Fruit fly (Drosophila melanogaster) whole organism, embryonic: ENCODE results near the gene Ostgamma.
A peak's percentile ranks its signal among the peaks of the same experiment; 100 is the strongest.

Experiments
- Aef1 ChIP-seq: fragments of 200-800 bp; sonication (Bioruptor generic); IDR thresholded peaks from 3 replicates; pipeline ENCODE4 v1.3.6; 2022; ENCODE audit warnings: missing biosample characterization, missing genetic modification characterization
- Blimp-1 ChIP-seq: fragments of 200-800 bp; sonication (Bioruptor generic); optimal IDR thresholded peaks from 3 replicates; lab custom pipeline; 2018; ENCODE audit warnings: missing biosample characterization, missing genetic modification characterization, mild to moderate bottlenecking, moderate library complexity, missing genetic modification reagents
- CG10979 ChIP-seq: fragments of 200-800 bp; sonication (Bioruptor generic); optimal IDR thresholded peaks from 2 replicates; lab custom pipeline; 2018; ENCODE audit warnings: missing biosample characterization, mild to moderate bottlenecking, missing genetic modification characterization, moderate library complexity
- CG11695 ChIP-seq: fragments of 200-800 bp; sonication (Bioruptor generic); IDR thresholded peaks from 3 replicates; pipeline ENCODE4 v1.3.6; 2022; ENCODE audit warnings: missing biosample characterization, missing genetic modification characterization
- CG12104 ChIP-seq: fragments of 200-800 bp; sonication (Bioruptor generic); optimal IDR thresholded peaks from 3 replicates; lab custom pipeline; 2016; ENCODE audit warnings: missing biosample characterization, missing genetic modification characterization
- CG1602 ChIP-seq: fragments of 200-800 bp; sonication (Bioruptor generic); optimal IDR thresholded peaks from 3 replicates; lab custom pipeline; 2016; ENCODE audit warnings: missing biosample characterization, missing genetic modification characterization
- CG17359 ChIP-seq: fragments of 200-800 bp; sonication (Bioruptor generic); optimal IDR thresholded peaks from 3 replicates; lab custom pipeline; 2018; ENCODE audit warnings: missing biosample characterization, mild to moderate bottlenecking, missing genetic modification characterization, moderate library complexity
- CG17361 ChIP-seq: fragments of 200-800 bp; sonication (Bioruptor generic); IDR thresholded peaks from 3 replicates; pipeline ENCODE4 v1.3.6; 2022; ENCODE audit warnings: missing biosample characterization, missing genetic modification characterization
- CG2199 ChIP-seq: fragments of 200-800 bp; sonication (Bioruptor generic); IDR thresholded peaks from 3 replicates; pipeline ENCODE4 v1.3.6; 2022; ENCODE audit warnings: missing biosample characterization, missing genetic modification characterization
- CG2875 ChIP-seq: fragments of 200-800 bp; sonication (Bioruptor generic); optimal IDR thresholded peaks from 2 replicates; lab custom pipeline; 2017; ENCODE audit warnings: missing biosample characterization, mild to moderate bottlenecking, missing genetic modification characterization, missing genetic modification reagents
- CG34224 ChIP-seq: fragments of 200-800 bp; sonication (Bioruptor generic); IDR thresholded peaks from 3 replicates; pipeline ENCODE4 v1.3.6; 2022; ENCODE audit warnings: missing biosample characterization, missing genetic modification characterization; ENCODE audit not compliant: partially characterized antibody
- CG5180 ChIP-seq: fragments of 200-800 bp; sonication (Bioruptor generic); optimal IDR thresholded peaks from 3 replicates; lab custom pipeline; 2017; ENCODE audit warnings: missing biosample characterization, missing genetic modification characterization, mild to moderate bottlenecking, moderate library complexity, missing genetic modification reagents
- CG6765 ChIP-seq: fragments of 200-800 bp; sonication (Bioruptor generic); optimal IDR thresholded peaks from 3 replicates; lab custom pipeline; 2017; ENCODE audit warnings: missing biosample characterization, mild to moderate bottlenecking, missing genetic modification characterization
- CG6813 ChIP-seq: fragments of 200-800 bp; sonication (Bioruptor generic); optimal IDR thresholded peaks from 2 replicates; lab custom pipeline; 2017; ENCODE audit warnings: missing biosample characterization, missing genetic modification characterization, mild to moderate bottlenecking, moderate library complexity, missing genetic modification reagents
- CG7372 ChIP-seq: fragments of 200-800 bp; sonication (Bioruptor generic); IDR thresholded peaks from 2 replicates; pipeline ENCODE4 v1.3.6; 2022; ENCODE audit warnings: missing biosample characterization, missing genetic modification characterization
- CG7839 ChIP-seq: fragments of 200-800 bp; sonication (Bioruptor generic); optimal IDR thresholded peaks from 3 replicates; lab custom pipeline; 2018; ENCODE audit warnings: missing biosample characterization, mild to moderate bottlenecking, missing genetic modification characterization, moderate library complexity
- CG9437 ChIP-seq: fragments of 200-800 bp; sonication (Bioruptor generic); optimal IDR thresholded peaks from 2 replicates; lab custom pipeline; 2018; ENCODE audit warnings: missing biosample characterization, mild to moderate bottlenecking, missing genetic modification characterization
- CG9727 ChIP-seq: fragments of 200-800 bp; sonication (Bioruptor generic); optimal IDR thresholded peaks from 3 replicates; lab custom pipeline; 2017; ENCODE audit warnings: missing biosample characterization, mild to moderate bottlenecking, missing genetic modification characterization
- CoRest ChIP-seq: fragments of 200-800 bp; sonication (Bioruptor generic); optimal IDR thresholded peaks from 3 replicates; lab custom pipeline; 2018; ENCODE audit warnings: missing biosample characterization, mild to moderate bottlenecking, missing genetic modification characterization, moderate library complexity
- D ChIP-seq, 2 experiments: fragments of 200-800 bp in 1 of 2; fragments of >200 bp in 1 of 2; sonication (Bioruptor generic) in 1 of 2; optimal IDR thresholded peaks; 2 replicates in 1 of 2; 3 replicates in 1 of 2; lab custom pipeline; 2017; ENCODE audit warnings: mild to moderate bottlenecking in 1 of 2, missing biosample characterization in 1 of 2, missing genetic modification characterization in 1 of 2, missing genetic modification reagents in 1 of 2
- Drgx ChIP-seq: fragments of 200-800 bp; sonication (Bioruptor generic); IDR thresholded peaks from 2 replicates; pipeline ENCODE4 v1.3.6; 2022; ENCODE audit warnings: missing biosample characterization, missing genetic modification characterization
- Eip74EF ChIP-seq, 2 experiments: fragments of 200-800 bp in 1 of 2; fragments of >200 bp in 1 of 2; sonication (Bioruptor generic) in 1 of 2; optimal IDR thresholded peaks; 2 replicates each; lab custom pipeline; 2017 to 2019; ENCODE audit warnings: missing biosample characterization in 2 of 2, missing genetic modification characterization in 2 of 2, mild to moderate bottlenecking in 1 of 2, moderate library complexity in 1 of 2
- Gsc ChIP-seq: fragments of 200-800 bp; sonication (Bioruptor generic); IDR thresholded peaks from 2 replicates; pipeline ENCODE4 v1.3.6; 2022; ENCODE audit warnings: missing biosample characterization, missing genetic modification characterization
- Hr78 ChIP-seq, 2 experiments: fragments of 200-800 bp in 1 of 2; fragments of >200 bp in 1 of 2; sonication (Bioruptor generic) in 1 of 2; optimal IDR thresholded peaks; 2 replicates each; lab custom pipeline; 2017 to 2019; ENCODE audit warnings: missing biosample characterization in 2 of 2, missing genetic modification characterization in 2 of 2, mild to moderate bottlenecking in 1 of 2, moderate library complexity in 1 of 2
- Rfx ChIP-seq: fragments of 200-800 bp; sonication (Bioruptor generic); IDR thresholded peaks from 2 replicates; pipeline ENCODE4 v1.3.6; 2022; ENCODE audit warnings: missing biosample characterization, missing genetic modification characterization
- bcd ChIP-seq: fragments of 200-800 bp; sonication (Bioruptor generic); optimal IDR thresholded peaks from 2 replicates; lab custom pipeline; 2017; ENCODE audit warnings: missing biosample characterization, mild to moderate bottlenecking, missing genetic modification characterization
- bsh ChIP-seq, 2 experiments: fragments of 200-800 bp; sonication (Bioruptor generic); optimal IDR thresholded peaks; 2 replicates each; lab custom pipeline; 2017 to 2018; ENCODE audit warnings: mild to moderate bottlenecking in 2 of 2, missing biosample characterization in 2 of 2, missing genetic modification characterization in 2 of 2, moderate library complexity in 1 of 2
- chif ChIP-seq, 2 experiments: fragments of 200-800 bp; sonication (Bioruptor generic); optimal IDR thresholded peaks; 3 replicates each; lab custom pipeline; 2016; ENCODE audit warnings: missing biosample characterization in 2 of 2, missing genetic modification characterization in 2 of 2
- croc ChIP-seq: fragments of 200-800 bp; sonication (Bioruptor generic); conservative IDR thresholded peaks from 3 replicates; pipeline ENCODE4 v1.3.6; 2022; ENCODE audit warnings: missing biosample characterization, missing genetic modification characterization
- crp ChIP-seq, 2 experiments: fragments of 200-800 bp; sonication (Bioruptor generic); optimal IDR thresholded peaks; 2 replicates in 1 of 2; 3 replicates in 1 of 2; lab custom pipeline; 2017; ENCODE audit warnings: missing biosample characterization in 2 of 2, missing genetic modification characterization in 2 of 2, mild to moderate bottlenecking in 1 of 2, moderate library complexity in 1 of 2
- dpn ChIP-seq, 2 experiments: fragments of 200-800 bp; sonication (Bioruptor generic); optimal IDR thresholded peaks; 3 replicates each; lab custom pipeline; 2016; ENCODE audit warnings: missing biosample characterization in 2 of 2, missing genetic modification characterization in 2 of 2
- dysf ChIP-seq: fragments of 200-800 bp; sonication (Bioruptor generic); IDR thresholded peaks from 3 replicates; pipeline ENCODE4 v1.3.6; 2022; ENCODE audit warnings: missing biosample characterization, missing genetic modification characterization
- hb ChIP-seq: fragments of 200-800 bp; sonication (Bioruptor generic); IDR thresholded peaks from 3 replicates; pipeline ENCODE4 v1.3.6; 2022; ENCODE audit warnings: missing biosample characterization, missing genetic modification characterization; ENCODE audit not compliant: partially characterized antibody
- jing ChIP-seq: fragments of 200-800 bp; sonication (Bioruptor generic); optimal IDR thresholded peaks from 2 replicates; lab custom pipeline; 2018; ENCODE audit warnings: missing biosample characterization, mild to moderate bottlenecking, missing genetic modification characterization
- nerfin-1 ChIP-seq: fragments of 200-800 bp; sonication (Bioruptor generic); optimal IDR thresholded peaks from 3 replicates; lab custom pipeline; 2019; ENCODE audit warnings: missing biosample characterization, mild to moderate bottlenecking, missing genetic modification characterization, moderate library complexity
- nerfin-2 ChIP-seq: fragments of 200-800 bp; sonication (Bioruptor generic); IDR thresholded peaks from 2 replicates; pipeline ENCODE4 v1.3.6; 2022; ENCODE audit warnings: missing biosample characterization, missing genetic modification characterization; ENCODE audit not compliant: partially characterized antibody
- onecut ChIP-seq: fragments of 200-800 bp; sonication (Bioruptor generic); IDR thresholded peaks from 2 replicates; pipeline ENCODE4 v1.3.6; 2022; ENCODE audit warnings: missing biosample characterization, missing genetic modification characterization
- org-1 ChIP-seq: fragments of 200-800 bp; sonication (Bioruptor generic); optimal IDR thresholded peaks from 2 replicates; lab custom pipeline; 2017; ENCODE audit warnings: missing biosample characterization, missing genetic modification characterization
- ranshi ChIP-seq: fragments of 200-800 bp; sonication (Bioruptor generic); IDR thresholded peaks from 2 replicates; pipeline ENCODE4 v1.3.6; 2022; ENCODE audit warnings: missing biosample characterization, missing genetic modification characterization
- ro ChIP-seq: fragments of 200-800 bp; sonication (Bioruptor generic); IDR thresholded peaks from 2 replicates; pipeline ENCODE4 v1.3.6; 2022; ENCODE audit warnings: missing biosample characterization, missing genetic modification characterization
- seq ChIP-seq: fragments of 200-800 bp; sonication (Bioruptor generic); IDR thresholded peaks from 2 replicates; pipeline ENCODE4 v1.3.6; 2022; ENCODE audit warnings: missing biosample characterization, missing genetic modification characterization
- sug ChIP-seq: fragments of 200-800 bp; optimal IDR thresholded peaks from 2 replicates; lab custom pipeline; 2019; ENCODE audit warnings: missing biosample characterization, mild to moderate bottlenecking, missing genetic modification characterization, moderate library complexity
- tin ChIP-seq: fragments of 200-800 bp; sonication (Bioruptor generic); optimal IDR thresholded peaks from 3 replicates; lab custom pipeline; 2016; ENCODE audit warnings: missing biosample characterization, missing genetic modification characterization
- toy ChIP-seq: fragments of 200-800 bp; sonication (Bioruptor generic); IDR thresholded peaks from 2 replicates; pipeline ENCODE4 v1.3.6; 2022; ENCODE audit warnings: missing biosample characterization, missing genetic modification characterization
- tx ChIP-seq: fragments of 200-800 bp; sonication (Bioruptor generic); optimal IDR thresholded peaks from 2 replicates; lab custom pipeline; 2016; ENCODE audit warnings: missing biosample characterization, missing genetic modification characterization
- unc-4 ChIP-seq: fragments of 200-800 bp; sonication (Bioruptor generic); IDR thresholded peaks from 2 replicates; pipeline ENCODE4 v1.3.6; 2022; ENCODE audit warnings: missing biosample characterization, missing genetic modification characterization; ENCODE audit not compliant: partially characterized antibody
- zen2 ChIP-seq: fragments of 200-800 bp; sonication (Bioruptor generic); IDR thresholded peaks from 3 replicates; pipeline ENCODE4 v1.3.6; 2022; ENCODE audit warnings: missing biosample characterization, missing genetic modification characterization; ENCODE audit not compliant: partially characterized antibody
- zfh1 ChIP-seq: fragments of 200-800 bp; sonication (Bioruptor generic); IDR thresholded peaks from 3 replicates; pipeline ENCODE4 v1.3.6; 2022; ENCODE audit warnings: missing biosample characterization, missing genetic modification characterization

Ostgamma gene

DNA sequence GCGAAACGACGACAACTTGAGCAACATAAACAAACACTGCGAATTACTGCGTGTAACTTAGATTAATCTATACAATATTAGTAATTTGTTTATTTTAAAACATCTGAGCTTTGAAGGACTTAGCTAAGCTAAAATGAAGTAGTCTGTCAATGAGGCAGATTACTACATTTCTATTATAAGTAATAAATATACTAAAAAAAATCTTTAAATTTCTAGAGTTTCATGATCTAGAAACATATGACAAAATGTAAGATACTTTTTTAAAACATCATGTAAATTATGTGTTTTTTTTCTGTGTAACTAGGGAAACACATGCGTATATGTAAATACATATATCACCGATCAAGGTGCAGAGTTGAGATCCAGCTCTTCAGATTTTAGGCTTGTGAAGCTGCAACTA, 41.8 kb downstream of the Ostgamma start (continued):
- TF ChIP-seq hb (no peak), CoRest (peak; percentile 72), onecut (GFP tag; lab: Robert Waterston, UW) (peak; percentile 47), toy (GFP tag; lab: Robert Waterston, UW) (no peak), org-1 (GFP tag; lab: Kevin White, UChicago) (peak; percentile 44), nerfin-1 (tag; lab: Kevin White, UChicago) (peak; percentile 66), CG11695 (GFP tag; lab: Robert Waterston, UW) (peak; percentile 77; the same call in 2 of the 3 replicates), bcd (peak; percentile 46), zen2 (GFP tag; lab: Robert Waterston, UW) (no peak), CG17359 (tag; lab: Kevin White, UChicago) (peak; percentile 84), CG2199 (no peak), Rfx (GFP tag; lab: Robert Waterston, UW) (peak; percentile 36; the same call in 1 of the 2 replicates), CG6813 (GFP tag; lab: Kevin White, UChicago) (peak; percentile 36), CG34224 (no peak), bsh (GFP tag; optimal IDR thresholded peaks at IDR 0.05; lab: Kevin White, UChicago) (peak; percentile 43 to 65), CG7372 (GFP tag; lab: Robert Waterston, UW) (peak; percentile 32; the same call in 1 of the 2 replicates), crp (GFP tag; optimal IDR thresholded peaks at IDR 0.05; lab: Kevin White, UChicago) (peak in 1 of 2 experiments; percentile 4), CG7839 (tag; lab: Kevin White, UChicago) (peak; percentile 76), CG2875 (GFP tag; lab: Kevin White, UChicago) (peak; percentile 45), nerfin-2 (no peak), CG17361 (GFP tag; lab: Robert Waterston, UW) (peak; percentile 71; the same call in 2 of the 3 replicates), CG9727 (peak; percentile 35), zfh1 (GFP tag; lab: Robert Waterston, UW) (peak; percentile 53; the same call in 1 of the 3 replicates), CG1602 (peak; percentile 17), croc (peak; percentile 35; the same call in 1 of the 3 replicates), chif (GFP tag; optimal IDR thresholded peaks at IDR 0.05; lab: Kevin White, UChicago) (no peak), unc-4 (GFP tag; lab: Robert Waterston, UW) (no peak), Gsc (GFP tag; lab: Robert Waterston, UW) (no peak), tin (GFP tag; lab: Kevin White, UChicago) (peak; percentile 9), CG9437 (GFP tag; lab: Kevin White, UChicago) (peak; percentile 59), tx (no peak), seq (GFP tag; lab: Robert Waterston, UW) (peak; percentile 66), ranshi (0 out of 2 replicates have a peak, but pooled peaks have one; percentile 45), Blimp-1 (peak; percentile 59), CG12104 (GFP tag; lab: Kevin White, UChicago) (peak; percentile 55), CG6765 (GFP tag; lab: Kevin White, UChicago) (peak; percentile 31), Hr78 (GFP tag; optimal IDR thresholded peaks at IDR 0.05; lab: Kevin White, UChicago) (peak in 1 of 2 experiments; percentile 10), dpn (GFP tag; optimal IDR thresholded peaks at IDR 0.05; lab: Kevin White, UChicago) (peak in 1 of 2 experiments; percentile 56), CG5180 (GFP tag; lab: Kevin White, UChicago) (peak; percentile 40), D (optimal IDR thresholded peaks at IDR 0.05; lab: Kevin White, UChicago) (no peak), D (GFP tag; optimal IDR thresholded peaks at IDR 0.05; lab: Kevin White, UChicago) (peak; percentile 40), sug (peak; percentile 11), Aef1 (GFP tag; lab: Robert Waterston, UW) (peak; percentile 43; the same call in 1 of the 3 replicates), jing (peak; percentile 31), Eip74EF (GFP tag; optimal IDR thresholded peaks at IDR 0.05; lab: Kevin White, UChicago) (peak in 1 of 2 experiments; percentile 74), dysf (GFP tag; lab: Robert Waterston, UW) (peak; percentile 61; the same call in 2 of the 3 replicates), Drgx (GFP tag; lab: Robert Waterston, UW) (peak; percentile 86), CG10979 (tag; lab: Kevin White, UChicago) (peak; percentile 51), ro (GFP tag; lab: Robert Waterston, UW) (no peak)
